Worm (Caenorhabditis elegans): Measurements from ENCODE around the gene C35D10.1.

C35D10.1 gene

ce11 chrIII:4866762-4867161, 12.8 kb upstream of the C35D10.1 start, which contains the start of gene C35D10.17:
TSS of gene C35D10.17 (plus strand) at chrIII:4867062.
- TF ChIP-seq sox-4 (tag; optimal IDR thresholded peaks at IDR 0.05) (no peak), K02D7.2 (tag; optimal IDR thresholded peaks at IDR 0.05) (no peak), npax-4 (tag; optimal IDR thresholded peaks at IDR 0.05) (no peak), fkh-10 (GFP tag; optimal IDR thresholded peaks at IDR 0.05) (no peak), ceh-14 (tag; optimal IDR thresholded peaks at IDR 0.05) (no peak), C38D4.7 (GFP tag; optimal IDR thresholded peaks at IDR 0.05) (no peak), pax-1 (tag; optimal IDR thresholded peaks at IDR 0.05) (no peak), ahr-1 (tag; optimal IDR thresholded peaks at IDR 0.05) (no peak), sox-2 (GFP tag; IDR thresholded peaks at IDR 0.05) (no peak), fax-1 (tag; optimal IDR thresholded peaks at IDR 0.05) (no peak), madf-2 (tag; optimal IDR thresholded peaks at IDR 0.05) (no peak), nhr-232 (tag; optimal IDR thresholded peaks at IDR 0.05) (no peak), ceh-48 (tag; optimal IDR thresholded peaks at IDR 0.05) (no peak), hlh-8 (tag; optimal IDR thresholded peaks at IDR 0.05) (no peak), ceh-22 (tag; optimal IDR thresholded peaks at IDR 0.05) (no peak), ets-4 (tag; optimal IDR thresholded peaks at IDR 0.05) (no peak), mec-3 (tag; optimal IDR thresholded peaks at IDR 0.05; ENCODE audit: borderline replicate concordance) (no peak), ceh-30 (tag; optimal IDR thresholded peaks at IDR 0.05) (no peak)

- TF ChIP-seq C38D4.7 (GFP tag; optimal IDR thresholded peaks at IDR 0.05), result no peak
- no peak for TF ChIP-seq mec-3 (tag; optimal IDR thresholded peaks at IDR 0.05; ENCODE audit: borderline replicate concordance)
- no peak for TF ChIP-seq ceh-22 (tag; optimal IDR thresholded peaks at IDR 0.05)
- no peak for TF ChIP-seq dve-1 (tag; optimal IDR thresholded peaks at IDR 0.05)
These were observed 10.9 kb upstream of the C35D10.1 start, which contains the start of the genes msd-4 and C35D10.3 for ce11 chrIII:4868643-4869042. TSS of gene msd-4 (minus strand) at chrIII:4868743. TSS of gene C35D10.3 (plus strand) at chrIII:4868921.

- TF ChIP-seq ceh-19 (GFP tag; optimal IDR thresholded peaks at IDR 0.05) (no peak), C08G9.2 (tag; optimal IDR thresholded peaks at IDR 0.05) (no peak), syd-9 (tag; optimal IDR thresholded peaks at IDR 0.05) (no peak), ceh-9 (tag; optimal IDR thresholded peaks at IDR 0.05) (no peak), pha-2 (tag; optimal IDR thresholded peaks at IDR 0.05) (no peak), ceh-22 (tag; optimal IDR thresholded peaks at IDR 0.05) (no peak), K02D7.2 (tag; optimal IDR thresholded peaks at IDR 0.05) (no peak), sox-4 (tag; optimal IDR thresholded peaks at IDR 0.05) (no peak), dve-1 (tag; optimal IDR thresholded peaks at IDR 0.05) (no peak), che-1 (tag; optimal IDR thresholded peaks at IDR 0.05) (no peak), C38D4.7 (GFP tag; optimal IDR thresholded peaks at IDR 0.05) (no peak), pha-4 (tag; optimal IDR thresholded peaks at IDR 0.05) (no peak), odd-2 (tag; optimal IDR thresholded peaks at IDR 0.05) (no peak), hlh-30 (tag; optimal IDR thresholded peaks at IDR 0.05; ENCODE audit: insufficient read depth) (no peak), T23F11.4 (GFP tag; optimal IDR thresholded peaks at IDR 0.05) (no peak), tbx-7 (tag; optimal IDR thresholded peaks at IDR 0.05) (no peak), npax-4 (tag; optimal IDR thresholded peaks at IDR 0.05) (no peak), elt-2 (tag; optimal IDR thresholded peaks at IDR 0.05) (no peak), nfya-1 (tag; optimal IDR thresholded peaks at IDR 0.05) (no peak), hlh-8 (tag; optimal IDR thresholded peaks at IDR 0.05) (no peak)
These were observed 9.1 kb upstream of the C35D10.1 start, which contains the start of gene gipc-1 for ce11 chrIII:4870478-4870877. TSS of gene gipc-1 (plus strand) at chrIII:4870778.

- no peak for TF ChIP-seq tbx-2 (tag; optimal IDR thresholded peaks at IDR 0.05)
- TF ChIP-seq dve-1 (tag; optimal IDR thresholded peaks at IDR 0.05), result no peak
- no peak for TF ChIP-seq unc-55 (GFP tag; optimal IDR thresholded peaks at IDR 0.05)
- TF ChIP-seq hlh-30 (tag; optimal IDR thresholded peaks at IDR 0.05; ENCODE audit: insufficient read depth), result no peak
- no peak for TF ChIP-seq eyg-1 (tag; optimal IDR thresholded peaks at IDR 0.05)
- TF ChIP-seq sox-4 (tag; optimal IDR thresholded peaks at IDR 0.05), result no peak
- no peak for TF ChIP-seq hlh-13 (GFP tag; optimal IDR thresholded peaks at IDR 0.05)
- no peak for TF ChIP-seq ceh-2 (tag; optimal IDR thresholded peaks at IDR 0.05)
- TF ChIP-seq Y22D7AL.16 (tag; optimal IDR thresholded peaks at IDR 0.05), result no peak
- TF ChIP-seq ama-1 (optimal IDR thresholded peaks at IDR 0.05), result no peak
- TF ChIP-seq rnt-1 (tag; optimal IDR thresholded peaks at IDR 0.05), result no peak
- TF ChIP-seq ceh-22 (tag; optimal IDR thresholded peaks at IDR 0.05), result no peak
- no peak for TF ChIP-seq lin-11 (tag; optimal IDR thresholded peaks at IDR 0.05)
These were observed 6.2 kb upstream of the C35D10.1 start for ce11 chrIII:4873395-4873794.

All from whole organism, late embryonic.